Worm (Caenorhabditis elegans): ENCODE measurements around the gene F21G4.6.

DNA sequence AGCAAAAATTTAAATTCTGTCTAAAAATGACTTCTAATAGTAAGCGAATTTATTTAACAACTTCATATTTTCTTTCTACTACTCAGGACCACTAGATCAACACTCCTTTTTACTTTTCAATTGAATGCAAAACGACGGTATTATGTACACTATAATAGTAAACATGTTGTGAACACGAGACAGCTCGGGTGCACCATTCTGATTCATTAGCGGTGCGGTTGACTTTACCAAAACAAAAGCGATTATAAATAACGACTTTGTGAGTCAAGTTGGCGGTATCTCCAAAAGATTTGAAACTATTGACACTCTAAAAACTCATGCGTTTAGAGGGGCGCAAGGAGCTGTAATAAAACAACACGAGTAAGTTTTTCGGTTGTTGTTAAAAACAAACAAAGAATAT lies 23.3 kb upstream of the F21G4.6 start:
- TF ChIP-seq mab-5 (tag; optimal IDR thresholded peaks at IDR 0.05) (no peak), unc-62 (GFP tag; optimal IDR thresholded peaks at IDR 0.05) (no peak), M03D4.4 (tag; optimal IDR thresholded peaks at IDR 0.05) (no peak), ceh-43 (GFP tag; optimal IDR thresholded peaks at IDR 0.05) (no peak), lsy-2 (tag; optimal IDR thresholded peaks at IDR 0.05) (no peak), nhr-28 (tag; optimal IDR thresholded peaks at IDR 0.05) (no peak), ztf-11 (tag; optimal IDR thresholded peaks at IDR 0.05) (no peak), lin-13 (tag; optimal IDR thresholded peaks at IDR 0.05) (no peak), snpc-4 (tag; optimal IDR thresholded peaks at IDR 0.05) (no peak), sem-2 (GFP tag; optimal IDR thresholded peaks at IDR 0.05) (no peak), pha-4 (tag; optimal IDR thresholded peaks at IDR 0.05) (no peak), nhr-237 (tag; optimal IDR thresholded peaks at IDR 0.05) (no peak)
